Fruit fly (Drosophila melanogaster) whole organism, wandering third instar larva: Measurements from ENCODE around the gene CG4066.

ENCODE experiments used
- Dif ChIP-seq: fragments of 200-275, 200-300 bp; sonication (Bioruptor generic); optimal IDR thresholded peaks from 2 replicates; lab custom pipeline; 2018; ENCODE audit warnings: missing biosample characterization, missing genetic modification characterization; ENCODE audit not compliant: partially characterized antibody
- Myc ChIP-seq: fragments of >200 bp; optimal IDR thresholded peaks from 2 replicates; lab custom pipeline; 2017
- Sp1 ChIP-seq: fragments of 200-800 bp; sonication (Bioruptor generic); optimal IDR thresholded peaks from 3 replicates; lab custom pipeline; 2019; ENCODE audit warnings: missing biosample characterization, mild to moderate bottlenecking, missing genetic modification characterization, moderate library complexity
- br ChIP-seq: fragments of 200-800 bp; sonication (Bioruptor generic); optimal IDR thresholded peaks from 2 replicates; lab custom pipeline; 2016; ENCODE audit warnings: missing biosample characterization, missing genetic modification characterization
- brk ChIP-seq: fragments of 200-800 bp; sonication (Bioruptor generic); optimal IDR thresholded peaks from 2 replicates; lab custom pipeline; 2016; ENCODE audit warnings: missing biosample characterization, mild to moderate bottlenecking, missing genetic modification characterization
- dl ChIP-seq, 2 experiments: fragments of 175-275, 200-275 bp in 1 of 2; fragments of 200-275 bp in 1 of 2; sonication (Bioruptor generic); optimal IDR thresholded peaks; lab custom pipeline; 2018; ENCODE audit warnings: mild to moderate bottlenecking in 2 of 2, missing biosample characterization in 2 of 2, missing genetic modification characterization in 2 of 2, moderate library complexity in 2 of 2; ENCODE audit not compliant: partially characterized antibody in 2 of 2, insufficient read depth in 1 of 2
- ey ChIP-seq: fragments of 200-800 bp; sonication (Bioruptor generic); optimal IDR thresholded peaks from 2 replicates; lab custom pipeline; 2016; ENCODE audit warnings: missing biosample characterization, missing genetic modification characterization
- sv ChIP-seq: fragments of 200-800 bp; sonication (Bioruptor generic); optimal IDR thresholded peaks from 3 replicates; lab custom pipeline; 2016; ENCODE audit warnings: missing biosample characterization, missing genetic modification characterization
- usp ChIP-seq: fragments of >200 bp; optimal IDR thresholded peaks from 2 replicates; lab custom pipeline; 2017; ENCODE audit warnings: missing biosample characterization, missing genetic modification characterization

DNA sequence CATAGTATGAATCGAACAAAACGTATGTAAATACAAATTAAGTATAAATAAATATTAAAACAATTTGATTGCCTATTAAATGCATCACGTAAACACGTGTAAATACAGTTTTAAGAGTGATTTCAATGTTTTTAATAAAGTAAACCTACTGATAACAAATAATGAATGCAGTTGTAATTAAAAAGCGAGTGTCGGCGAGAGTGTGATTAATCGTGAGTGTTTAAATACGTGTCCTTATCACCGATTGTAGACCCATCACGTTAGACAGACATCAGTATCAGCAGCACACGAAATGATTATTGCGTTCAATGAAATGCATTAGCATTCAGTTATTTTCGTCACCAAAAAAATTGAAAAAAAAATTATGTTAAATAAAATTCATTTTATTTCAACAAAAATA, 8.2 kb upstream of the CG4066 start:
- TF ChIP-seq dl (GFP tag; optimal IDR thresholded peaks at IDR 0.05; lab: Kevin White, UChicago; ENCODE audit: insufficient read depth in 1 of 2, partially characterized antibody in 2 of 2) (no peak), Sp1 (GFP tag; lab: Kevin White, UChicago) (no peak), Myc (no peak), ey (GFP tag; lab: Kevin White, UChicago) (no peak), br (no peak), Dif (no peak), usp (no peak), brk (GFP tag; lab: Kevin White, UChicago) (no peak), sv (GFP tag; lab: Kevin White, UChicago) (no peak)
